Worm (Caenorhabditis elegans) whole organism, midembryonic: ENCODE results near the gene F07C3.3.

Source experiments
- klf-2 ChIP-seq: fragments of 200-800 bp; sonication (Bioruptor generic); conservative IDR thresholded peaks from 2 replicates; pipeline ENCODE4 v1.3.6; 2022; ENCODE audit warnings: missing genetic modification reagents, missing genetic modification characterization, missing compliant biosample characterization
- med-1 ChIP-seq: sonication (generic microtip); optimal IDR thresholded peaks from 2 replicates; lab custom pipeline; 2017; ENCODE audit warnings: missing genetic modification characterization, mild to moderate bottlenecking, missing compliant biosample characterization, antibody characterized with exemption, missing genetic modification reagents; ENCODE audit not compliant: insufficient read depth

DNA sequence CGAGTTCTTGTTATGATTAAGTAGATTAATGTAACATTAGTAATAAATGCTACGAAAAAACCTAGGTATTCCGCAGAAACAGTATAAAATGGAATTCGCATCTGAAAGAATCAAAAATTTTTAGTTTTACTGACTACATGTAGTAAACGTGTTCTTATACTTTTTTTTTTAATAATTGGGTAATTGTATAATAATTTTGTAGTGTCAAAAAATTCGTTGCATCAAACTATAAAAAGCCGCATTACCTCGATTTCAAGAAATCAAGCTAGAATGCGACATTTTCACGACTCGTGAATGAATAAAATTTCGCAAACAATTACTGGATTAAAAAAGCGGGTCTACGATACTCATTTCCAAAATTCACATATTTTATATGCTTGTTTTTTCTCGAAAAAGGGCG, 17.0 kb upstream of the F07C3.3 start, which contains the start of gene str-94:
- TF ChIP-seq klf-2 (no peak), med-1 (GFP tag; lab: Kevin White, UChicago) (no peak)
